Comparison of ENCODE assay signal across 3 fruit fly cellular contexts in genomic region chr3L:6357152-6357551, dm6.
TF ChIP-seq lines count a peak whose summit lies in the region.

No protein-coding gene starts in this region.

TF ChIP-seq in whole organism, prepupa, 60 proteins besides CTCF, POLR2A, EP300 and RAD21:
- peak; percentile 54 for TF ChIP-seq Eip78C (GFP tag; lab: Kevin White, UChicago)
- TF ChIP-seq Ets21C (GFP tag; optimal IDR thresholded peaks at IDR 0.05; lab: Kevin White, UChicago) = no peak
- no peak for TF ChIP-seq CG6808 (GFP tag; optimal IDR thresholded peaks at IDR 0.05; lab: Kevin White, UChicago)
- peak; percentile 37 for TF ChIP-seq esn (GFP tag; optimal IDR thresholded peaks at IDR 0.05; lab: Kevin White, UChicago)
- peak; percentile 26 for TF ChIP-seq topi (GFP tag; optimal IDR thresholded peaks at IDR 0.05; lab: Kevin White, UChicago)
- TF ChIP-seq Met (GFP tag; optimal IDR thresholded peaks at IDR 0.05; lab: Kevin White, UChicago) = peak; percentile 29
- TF ChIP-seq CG11902 (GFP tag; optimal IDR thresholded peaks at IDR 0.05; lab: Kevin White, UChicago) = no peak
- peak; percentile 75 for TF ChIP-seq svp (GFP tag; lab: Kevin White, UChicago)
- TF ChIP-seq Smox (GFP tag; optimal IDR thresholded peaks at IDR 0.05; lab: Kevin White, UChicago) = peak; percentile 8
- TF ChIP-seq cyc (GFP tag; optimal IDR thresholded peaks at IDR 0.05; lab: Kevin White, UChicago) = peak; percentile 14
- peak; percentile 15 for TF ChIP-seq lz (GFP tag; optimal IDR thresholded peaks at IDR 0.05; lab: Kevin White, UChicago)
- no peak for TF ChIP-seq CG8632 (GFP tag; optimal IDR thresholded peaks at IDR 0.05; lab: Kevin White, UChicago)
- TF ChIP-seq CG31627 (GFP tag; optimal IDR thresholded peaks at IDR 0.05; lab: Kevin White, UChicago) = peak; percentile 28
- peak; percentile 9 for TF ChIP-seq Hr39 (GFP tag; optimal IDR thresholded peaks at IDR 0.05; lab: Kevin White, UChicago)
- TF ChIP-seq acj6 (GFP tag; optimal IDR thresholded peaks at IDR 0.05; lab: Kevin White, UChicago) = peak; percentile 6
- no peak for TF ChIP-seq achi (GFP tag; optimal IDR thresholded peaks at IDR 0.05; lab: Kevin White, UChicago)
- TF ChIP-seq CG6792 (GFP tag; optimal IDR thresholded peaks at IDR 0.05; lab: Kevin White, UChicago) = no peak
TF ChIP-seq in whole organism, prepupa: peak in this region for 11.

TF ChIP-seq in whole organism, pupa, 21 proteins besides CTCF, POLR2A, EP300 and RAD21:
- no peak for TF ChIP-seq CG12605 (GFP tag; IDR thresholded peaks at IDR 0.05; lab: Robert Waterston, UW)
- TF ChIP-seq CG15710 (tag; optimal IDR thresholded peaks at IDR 0.05; lab: Kevin White, UChicago) = no peak
- peak; percentile 40 for TF ChIP-seq CG8159 (tag; optimal IDR thresholded peaks at IDR 0.05; lab: Kevin White, UChicago)
- TF ChIP-seq Pif1A (GFP tag; optimal IDR thresholded peaks at IDR 0.05; lab: Kevin White, UChicago) = no peak
- peak; percentile 14 for TF ChIP-seq CG9948 (tag; optimal IDR thresholded peaks at IDR 0.05; lab: Kevin White, UChicago)
- no peak for TF ChIP-seq Ets98B (GFP tag; IDR thresholded peaks at IDR 0.05; lab: Robert Waterston, UW)
TF ChIP-seq in whole organism, pupa: peak in this region for 2.

TF ChIP-seq in whole organism, wandering third instar larva, 38 proteins besides CTCF, POLR2A, EP300 and RAD21:
- TF ChIP-seq dsf (GFP tag; optimal IDR thresholded peaks at IDR 0.05; lab: Kevin White, UChicago; ENCODE audit: borderline replicate concordance) (no peak), brk (GFP tag; optimal IDR thresholded peaks at IDR 0.05; lab: Kevin White, UChicago) (no peak), br (GFP tag; optimal IDR thresholded peaks at IDR 0.05; lab: Kevin White, UChicago) (no peak), sv (GFP tag; optimal IDR thresholded peaks at IDR 0.05; lab: Kevin White, UChicago) (no peak), Hr78 (GFP tag; optimal IDR thresholded peaks at IDR 0.05; lab: Kevin White, UChicago) (no peak), ey (GFP tag; optimal IDR thresholded peaks at IDR 0.05; lab: Kevin White, UChicago) (peak; percentile 26), foxo (GFP tag; optimal IDR thresholded peaks at IDR 0.05; lab: Kevin White, UChicago) (peak in 1 of 2 experiments; percentile 32), OdsH (GFP tag; optimal IDR thresholded peaks at IDR 0.05; lab: Kevin White, UChicago) (peak; percentile 29), Mio (GFP tag; optimal IDR thresholded peaks at IDR 0.05; lab: Kevin White, UChicago) (no peak), CG32264 (GFP tag; optimal IDR thresholded peaks at IDR 0.05; lab: Kevin White, UChicago) (no peak), lola (GFP tag; optimal IDR thresholded peaks at IDR 0.05; lab: Kevin White, UChicago) (no peak), Hr83 (GFP tag; optimal IDR thresholded peaks at IDR 0.05; lab: Kevin White, UChicago; ENCODE audit: poor library complexity, severe bottlenecking) (no peak), Dif (GFP tag; optimal IDR thresholded peaks at IDR 0.05; lab: Kevin White, UChicago; ENCODE audit: partially characterized antibody) (no peak), Hnf4 (GFP tag; optimal IDR thresholded peaks at IDR 0.05; lab: Kevin White, UChicago) (no peak), Jra (GFP tag; optimal IDR thresholded peaks at IDR 0.05; lab: Kevin White, UChicago) (no peak), CrebA (GFP tag; optimal IDR thresholded peaks at IDR 0.05; lab: Kevin White, UChicago; ENCODE audit: borderline replicate concordance) (no peak), Myc (optimal IDR thresholded peaks at IDR 0.05; lab: Kevin White, UChicago) (no peak), h (GFP tag; optimal IDR thresholded peaks at IDR 0.05; lab: Kevin White, UChicago) (peak; percentile 31), psq (GFP tag; optimal IDR thresholded peaks at IDR 0.05; lab: Kevin White, UChicago) (peak; percentile 27), pan (optimal IDR thresholded peaks at IDR 0.05; lab: Kevin White, UChicago) (no peak), dmrt93B (GFP tag; optimal IDR thresholded peaks at IDR 0.05; lab: Kevin White, UChicago) (peak; percentile 24), usp (GFP tag; optimal IDR thresholded peaks at IDR 0.05; lab: Kevin White, UChicago) (no peak), Abd-B (GFP tag; optimal IDR thresholded peaks at IDR 0.05; lab: Kevin White, UChicago) (no peak), N (GFP tag; optimal IDR thresholded peaks at IDR 0.05; lab: Kevin White, UChicago) (no peak), Sp1 (GFP tag; optimal IDR thresholded peaks at IDR 0.05; lab: Kevin White, UChicago) (peak; percentile 19), jim (GFP tag; optimal IDR thresholded peaks at IDR 0.05; lab: Kevin White, UChicago) (no peak), woc (GFP tag; optimal IDR thresholded peaks at IDR 0.05; lab: Kevin White, UChicago) (peak; percentile 51), fru (GFP tag; optimal IDR thresholded peaks at IDR 0.05; lab: Kevin White, UChicago) (peak; percentile 58), HLH106 (tag; optimal IDR thresholded peaks at IDR 0.05; lab: Kevin White, UChicago) (peak; percentile 4), GATAd (GFP tag; optimal IDR thresholded peaks at IDR 0.05; lab: Kevin White, UChicago) (no peak), sage (GFP tag; optimal IDR thresholded peaks at IDR 0.05; lab: Kevin White, UChicago) (no peak)
TF ChIP-seq in whole organism, wandering third instar larva: peak in this region for 10.

Comparison
In these comparisons a context has a peak if more than half of its experiments do, and no peak if none do; other contexts are left out.
1. Of the 1 proteins assayed by ChIP-seq in both whole organism, prepupa and whole organism, wandering third instar larva: peak only in whole organism, prepupa: none; only in whole organism, wandering third instar larva: OdsH; in both: none; in neither: 0.